Worm (Caenorhabditis elegans): ENCODE results near the gene ecps-1.

The ecps-1 gene

DNA sequence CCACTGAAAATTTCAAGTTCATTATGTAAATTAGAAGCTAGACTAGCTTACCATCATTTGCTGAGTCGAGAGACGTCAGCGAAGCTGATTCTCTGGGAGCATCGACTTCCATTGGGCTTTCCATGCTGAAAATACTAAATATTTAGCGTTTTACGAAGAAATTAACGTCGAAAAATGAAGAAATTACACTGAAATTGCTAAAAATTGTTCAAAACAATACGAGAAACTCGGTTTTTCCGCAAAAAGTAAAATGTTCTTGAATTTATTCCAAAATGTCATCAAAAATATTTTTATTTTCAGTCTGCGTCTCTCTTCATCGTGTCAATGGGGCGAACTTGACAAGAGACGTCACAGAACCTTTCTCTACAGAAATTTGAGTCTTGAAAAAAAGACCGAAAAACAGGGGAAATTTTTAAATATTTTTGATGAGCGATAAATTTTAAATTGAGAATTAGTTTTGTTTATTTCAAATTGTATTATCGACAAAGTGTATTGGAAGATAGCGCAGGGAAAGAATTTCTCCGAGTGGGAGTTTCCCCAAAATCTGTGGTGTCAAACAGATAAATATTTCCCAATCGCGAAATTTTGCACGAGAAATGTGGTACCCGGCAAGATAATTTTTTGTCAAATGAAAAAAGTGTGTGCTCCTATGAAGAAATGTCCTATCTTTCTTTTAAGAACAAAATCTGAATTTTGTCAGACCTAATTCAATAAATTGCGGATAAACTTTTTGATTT, at the start of gene ecps-1:
ecps-1 (minus strand) TSS at position 125 of the 737 bp plus-strand sequence.
- TF ChIP-seq drap-1 (GFP tag; optimal IDR thresholded peaks at IDR 0.05) (no peak), nhr-237 (tag; optimal IDR thresholded peaks at IDR 0.05) (peak; percentile 88), lin-32 (GFP tag; optimal IDR thresholded peaks at IDR 0.05) (no peak), elt-3 (tag; optimal IDR thresholded peaks at IDR 0.05) (no peak), unc-39 (tag; optimal IDR thresholded peaks at IDR 0.05) (no peak), pha-4 (tag; optimal IDR thresholded peaks at IDR 0.05) (peak; percentile 66), unc-120 (tag; optimal IDR thresholded peaks at IDR 0.05; ENCODE audit: poor library complexity, severe bottlenecking) (no peak), ham-2 (GFP tag; optimal IDR thresholded peaks at IDR 0.05) (no peak), mep-1 (tag; optimal IDR thresholded peaks at IDR 0.05) (peak; percentile 98), lsy-2 (tag; optimal IDR thresholded peaks at IDR 0.05) (peak; percentile 74), nhr-2 (tag; optimal IDR thresholded peaks at IDR 0.05) (peak; percentile 20), M03D4.4 (tag; optimal IDR thresholded peaks at IDR 0.05) (no peak), mls-2 (tag; optimal IDR thresholded peaks at IDR 0.05) (no peak), nhr-76 (tag; optimal IDR thresholded peaks at IDR 0.05) (no peak), blmp-1 (tag; optimal IDR thresholded peaks at IDR 0.05) (no peak), zip-8 (tag; optimal IDR thresholded peaks at IDR 0.05) (no peak), ces-1 (GFP tag; optimal IDR thresholded peaks at IDR 0.05) (peak; percentile 85), sptf-1 (tag; optimal IDR thresholded peaks at IDR 0.05) (no peak), elt-1 (tag; optimal IDR thresholded peaks at IDR 0.05; ENCODE audit: borderline replicate concordance, insufficient read depth) (no peak), ceh-83 (GFP tag; optimal IDR thresholded peaks at IDR 0.05) (no peak), cnd-1 (tag; optimal IDR thresholded peaks at IDR 0.05) (peak; percentile 24), nhr-28 (tag; optimal IDR thresholded peaks at IDR 0.05) (no peak), mab-5 (tag; optimal IDR thresholded peaks at IDR 0.05) (no peak), unc-62 (GFP tag; optimal IDR thresholded peaks at IDR 0.05) (no peak), ceh-39 (tag; optimal IDR thresholded peaks at IDR 0.05) (peak; percentile 81), nhr-12 (tag; optimal IDR thresholded peaks at IDR 0.05) (no peak), lin-13 (tag; optimal IDR thresholded peaks at IDR 0.05) (peak; percentile 63), snpc-4 (tag; optimal IDR thresholded peaks at IDR 0.05) (no peak), tbx-8 (GFP tag; optimal IDR thresholded peaks at IDR 0.05) (no peak), sem-2 (GFP tag; optimal IDR thresholded peaks at IDR 0.05) (no peak), ceh-43 (GFP tag; optimal IDR thresholded peaks at IDR 0.05) (no peak), bed-3 (GFP tag; optimal IDR thresholded peaks at IDR 0.05) (no peak), flh-1 (GFP tag; optimal IDR thresholded peaks at IDR 0.05) (no peak), ztf-11 (tag; optimal IDR thresholded peaks at IDR 0.05) (no peak), hlh-1 (tag; optimal IDR thresholded peaks at IDR 0.05) (no peak)

DNA sequence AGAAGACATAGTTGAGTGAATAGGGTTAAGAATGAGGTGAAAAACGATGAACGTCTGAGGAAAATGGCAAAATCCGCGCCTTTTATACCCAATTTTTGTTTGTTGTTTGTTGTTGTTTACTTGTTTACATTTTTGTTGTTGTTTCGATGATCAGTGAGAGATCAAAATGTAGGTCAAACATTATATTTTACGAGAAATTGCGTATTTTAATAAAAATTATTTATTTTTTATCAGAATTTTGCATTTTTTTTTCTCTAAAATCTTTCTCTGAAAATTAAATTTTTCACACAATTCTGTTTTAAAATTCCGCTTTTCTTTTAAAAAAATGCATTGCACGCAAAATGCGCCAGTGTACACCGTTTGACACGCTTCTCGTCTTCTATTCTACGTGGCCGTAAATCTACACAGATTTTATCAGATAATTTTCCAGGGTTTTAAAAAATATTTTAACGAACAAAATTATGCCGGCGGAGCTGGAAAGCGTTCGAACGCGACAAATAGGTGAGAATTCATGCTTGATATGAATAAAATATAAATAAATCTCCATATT, 46.4 kb upstream of the ecps-1 start, which contains the start of the genes sip-1 and sly-1:
sip-1 (minus strand) TSS at position 103 of the 550 bp plus-strand sequence.
sly-1 (plus strand) TSS at position 360 of the 550 bp plus-strand sequence.
- TF ChIP-seq zip-8 (tag; optimal IDR thresholded peaks at IDR 0.05) (no peak), lin-13 (tag; optimal IDR thresholded peaks at IDR 0.05) (peak; percentile 47), ham-2 (GFP tag; optimal IDR thresholded peaks at IDR 0.05) (no peak), nhr-12 (tag; optimal IDR thresholded peaks at IDR 0.05) (no peak), nhr-28 (tag; optimal IDR thresholded peaks at IDR 0.05) (no peak), mab-5 (tag; optimal IDR thresholded peaks at IDR 0.05) (no peak), ceh-43 (GFP tag; optimal IDR thresholded peaks at IDR 0.05) (no peak), sem-2 (GFP tag; optimal IDR thresholded peaks at IDR 0.05) (no peak), drap-1 (GFP tag; optimal IDR thresholded peaks at IDR 0.05) (no peak), tbx-8 (GFP tag; optimal IDR thresholded peaks at IDR 0.05) (no peak), mls-2 (tag; optimal IDR thresholded peaks at IDR 0.05) (no peak), lsy-2 (tag; optimal IDR thresholded peaks at IDR 0.05) (peak; percentile 61), ztf-11 (tag; optimal IDR thresholded peaks at IDR 0.05) (no peak), snpc-4 (tag; optimal IDR thresholded peaks at IDR 0.05) (no peak), pha-4 (tag; optimal IDR thresholded peaks at IDR 0.05) (peak; percentile 50), nhr-237 (tag; optimal IDR thresholded peaks at IDR 0.05) (peak; percentile 48), cnd-1 (tag; optimal IDR thresholded peaks at IDR 0.05) (no peak), nhr-76 (tag; optimal IDR thresholded peaks at IDR 0.05) (no peak), ces-1 (GFP tag; optimal IDR thresholded peaks at IDR 0.05) (peak; percentile 44), blmp-1 (tag; optimal IDR thresholded peaks at IDR 0.05) (no peak), unc-62 (GFP tag; optimal IDR thresholded peaks at IDR 0.05) (no peak), elt-1 (tag; optimal IDR thresholded peaks at IDR 0.05; ENCODE audit: borderline replicate concordance, insufficient read depth) (no peak), elt-3 (tag; optimal IDR thresholded peaks at IDR 0.05) (no peak), M03D4.4 (tag; optimal IDR thresholded peaks at IDR 0.05) (no peak), unc-39 (tag; optimal IDR thresholded peaks at IDR 0.05) (no peak), lin-32 (GFP tag; optimal IDR thresholded peaks at IDR 0.05) (no peak), nhr-2 (tag; optimal IDR thresholded peaks at IDR 0.05) (no peak), ceh-39 (tag; optimal IDR thresholded peaks at IDR 0.05) (peak; percentile 24), unc-120 (tag; optimal IDR thresholded peaks at IDR 0.05; ENCODE audit: poor library complexity, severe bottlenecking) (no peak), bed-3 (GFP tag; optimal IDR thresholded peaks at IDR 0.05) (no peak), hlh-1 (tag; optimal IDR thresholded peaks at IDR 0.05) (peak; percentile 21), mep-1 (tag; optimal IDR thresholded peaks at IDR 0.05) (peak; percentile 72), sptf-1 (tag; optimal IDR thresholded peaks at IDR 0.05) (no peak), flh-1 (GFP tag; optimal IDR thresholded peaks at IDR 0.05) (no peak), ceh-83 (GFP tag; optimal IDR thresholded peaks at IDR 0.05) (no peak)
